Worm (Caenorhabditis elegans) whole organism, late embryonic: ENCODE measurements around the gene mrpl-11.

Source experiments
- Y22D7AL.16 ChIP-seq: sonication (generic microtip); optimal IDR thresholded peaks from 2 replicates; lab custom pipeline; 2016; ENCODE audit warnings: missing genetic modification characterization, missing compliant biosample characterization
- ahr-1 ChIP-seq: sonication (generic microtip); optimal IDR thresholded peaks from 2 replicates; lab custom pipeline; 2016; ENCODE audit warnings: missing genetic modification characterization, missing compliant biosample characterization
- ceh-14 ChIP-seq: sonication (generic microtip); optimal IDR thresholded peaks from 2 replicates; lab custom pipeline; 2016; ENCODE audit warnings: missing genotype, missing genetic modification characterization, missing compliant biosample characterization
- ceh-34 ChIP-seq: sonication (generic microtip); optimal IDR thresholded peaks from 2 replicates; lab custom pipeline; 2016; ENCODE audit warnings: mild to moderate bottlenecking, missing genetic modification characterization, missing compliant biosample characterization
- ceh-9 ChIP-seq: sonication (generic microtip); optimal IDR thresholded peaks from 2 replicates; lab custom pipeline; 2016; ENCODE audit warnings: mild to moderate bottlenecking, missing genetic modification characterization, inconsistent platforms, missing compliant biosample characterization
- dmd-4 ChIP-seq: sonication (generic microtip); optimal IDR thresholded peaks from 2 replicates; lab custom pipeline; 2016; ENCODE audit warnings: borderline replicate concordance, missing genetic modification characterization, missing compliant biosample characterization
- pat-9 ChIP-seq: fragments of 200-800 bp; sonication (Bioruptor generic); optimal IDR thresholded peaks from 2 replicates; lab custom pipeline; 2018; ENCODE audit warnings: mild to moderate bottlenecking, missing genetic modification characterization, moderate library complexity, missing compliant biosample characterization
- pha-2 ChIP-seq: sonication (generic microtip); optimal IDR thresholded peaks from 2 replicates; lab custom pipeline; 2017; ENCODE audit warnings: mild to moderate bottlenecking, missing genetic modification characterization, missing compliant biosample characterization
- pha-4 ChIP-seq: fragments of 150-350 bp; optimal IDR thresholded peaks from 2 replicates; lab custom pipeline; 2018; ENCODE audit warnings: missing biosample characterization, missing genetic modification reagents, missing genetic modification characterization
- rnt-1 ChIP-seq: sonication (generic microtip); optimal IDR thresholded peaks from 2 replicates; lab custom pipeline; 2016; ENCODE audit warnings: missing genetic modification characterization, missing compliant biosample characterization
- syd-9 ChIP-seq: sonication (generic microtip); optimal IDR thresholded peaks from 2 replicates; lab custom pipeline; 2016; ENCODE audit warnings: mild to moderate bottlenecking, missing genetic modification characterization, moderate library complexity, missing compliant biosample characterization
- unc-55 ChIP-seq: sonication (generic microtip); optimal IDR thresholded peaks from 2 replicates; lab custom pipeline; 2017; ENCODE audit warnings: missing biosample characterization, missing genetic modification reagents, missing genetic modification characterization

DNA sequence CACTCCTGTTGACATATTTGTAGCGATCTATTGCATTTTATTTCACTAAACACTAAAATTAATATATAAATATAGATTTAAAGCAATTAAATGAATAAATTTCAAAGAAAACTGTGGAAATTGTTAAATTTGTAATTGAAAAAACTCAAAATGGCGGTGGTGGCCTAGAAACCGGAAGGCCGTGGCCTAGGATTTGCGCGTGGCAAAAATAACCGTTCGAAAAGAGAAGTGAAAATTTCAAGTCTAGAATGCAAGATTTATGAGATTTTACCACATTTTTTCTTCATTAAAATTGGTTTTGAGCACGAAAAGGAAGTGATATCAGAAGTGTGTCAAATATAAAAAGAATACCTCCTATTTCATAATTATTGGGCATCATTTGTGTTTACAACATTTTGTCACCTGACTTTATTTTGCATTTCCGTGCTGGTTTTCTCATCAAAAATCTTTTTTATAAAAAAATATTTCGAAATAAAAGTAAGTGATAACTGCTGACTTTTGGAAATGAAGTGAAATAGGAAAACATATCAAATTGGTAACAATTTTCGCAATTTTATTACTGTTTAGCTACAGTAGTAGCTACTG lies 33.7 kb upstream of the mrpl-11 start, which contains the start of gene fli-1:
- TF ChIP-seq Y22D7AL.16 (tag; lab: Kevin White, UChicago) (no peak), rnt-1 (tag; lab: Kevin White, UChicago) (no peak), unc-55 (no peak), pha-4 (tag; lab: Kevin White, UChicago) (no peak), dmd-4 (tag; lab: Kevin White, UChicago) (no peak), ceh-14 (no peak), pha-2 (tag; lab: Kevin White, UChicago) (no peak), pat-9 (tag; lab: Kevin White, UChicago) (no peak), syd-9 (no peak), ceh-34 (tag; lab: Kevin White, UChicago) (no peak), ceh-9 (tag; lab: Kevin White, UChicago) (no peak), ahr-1 (no peak)
